Fruit fly (Drosophila melanogaster) whole organism, embryonic: ENCODE data around the gene Tmtc2.

Experiments
- Ada2b ChIP-seq: fragments of 200-800 bp; sonication (Bioruptor generic); IDR thresholded peaks from 2 replicates; pipeline ENCODE4 v1.3.6; 2022; ENCODE audit warnings: missing biosample characterization, missing genetic modification characterization
- Adf1 ChIP-seq: fragments of 200-800 bp; sonication (Bioruptor generic); IDR thresholded peaks from 2 replicates; pipeline ENCODE4 v1.3.6; 2022; ENCODE audit warnings: missing biosample characterization, missing genetic modification characterization
- Bgb ChIP-seq: fragments of 200-800 bp; sonication (Bioruptor generic); IDR thresholded peaks from 2 replicates; pipeline ENCODE4 v1.3.6; 2022; ENCODE audit warnings: missing biosample characterization, missing genetic modification characterization; ENCODE audit not compliant: partially characterized antibody
- CG11456 ChIP-seq: fragments of 200-800 bp; sonication (Bioruptor generic); IDR thresholded peaks from 3 replicates; pipeline ENCODE4 v1.3.6; 2022; ENCODE audit warnings: missing biosample characterization, missing genetic modification characterization
- CG11560 ChIP-seq: fragments of 200-800 bp; sonication (Bioruptor generic); IDR thresholded peaks from 3 replicates; pipeline ENCODE4 v1.3.6; 2022; ENCODE audit warnings: missing biosample characterization, missing genetic modification characterization
- CG11696 ChIP-seq: fragments of 200-800 bp; sonication (Bioruptor generic); IDR thresholded peaks from 2 replicates; pipeline ENCODE4 v1.3.6; 2022; ENCODE audit warnings: missing biosample characterization, missing genetic modification characterization
- CG12769 ChIP-seq: fragments of 200-800 bp; sonication (Bioruptor generic); optimal IDR thresholded peaks from 2 replicates; lab custom pipeline; 2019; ENCODE audit warnings: missing biosample characterization, mild to moderate bottlenecking, missing genetic modification characterization, moderate library complexity
- CG13424 ChIP-seq: fragments of 200-800 bp; sonication (Bioruptor generic); optimal IDR thresholded peaks from 2 replicates; lab custom pipeline; 2019; ENCODE audit warnings: missing biosample characterization, mild to moderate bottlenecking, missing genetic modification characterization, moderate library complexity
- CG17328 ChIP-seq: fragments of 200-800 bp; sonication (Bioruptor generic); IDR thresholded peaks from 2 replicates; pipeline ENCODE4 v1.3.6; 2022; ENCODE audit warnings: missing biosample characterization, missing genetic modification characterization
- CG17612 ChIP-seq: fragments of 200-800 bp; sonication (Bioruptor generic); IDR thresholded peaks from 2 replicates; pipeline ENCODE4 v1.3.6; 2022; ENCODE audit warnings: missing biosample characterization, missing genetic modification characterization
- CG18262 ChIP-seq: fragments of 200-800 bp; optimal IDR thresholded peaks from 3 replicates; lab custom pipeline; 2019; ENCODE audit warnings: missing biosample characterization, mild to moderate bottlenecking, missing genetic modification characterization, moderate library complexity
- CG30431 ChIP-seq: fragments of 200-800 bp; sonication (Bioruptor generic); optimal IDR thresholded peaks from 2 replicates; lab custom pipeline; 2017; ENCODE audit warnings: missing biosample characterization, missing genetic modification characterization
- CG31441 ChIP-seq: fragments of 200-800 bp; sonication (Bioruptor generic); IDR thresholded peaks from 2 replicates; pipeline ENCODE4 v1.3.6; 2022; ENCODE audit warnings: missing biosample characterization, missing genetic modification characterization
- CG33213 ChIP-seq: fragments of 200-800 bp; sonication (Bioruptor generic); optimal IDR thresholded peaks from 3 replicates; lab custom pipeline; 2016; ENCODE audit warnings: missing biosample characterization, missing genetic modification characterization
- CG42726 ChIP-seq: fragments of 200-800 bp; sonication (Bioruptor generic); IDR thresholded peaks from 2 replicates; pipeline ENCODE4 v1.3.6; 2022; ENCODE audit warnings: missing biosample characterization, missing genetic modification characterization; ENCODE audit not compliant: partially characterized antibody
- CG6683 ChIP-seq: fragments of 200-800 bp; sonication (Bioruptor generic); optimal IDR thresholded peaks from 2 replicates; lab custom pipeline; 2017; ENCODE audit warnings: missing biosample characterization, mild to moderate bottlenecking, missing genetic modification characterization, missing genetic modification reagents
- CG6791 ChIP-seq: fragments of 200-800 bp; sonication (Bioruptor generic); IDR thresholded peaks from 3 replicates; pipeline ENCODE4 v1.3.6; 2022; ENCODE audit warnings: missing biosample characterization, missing genetic modification characterization; ENCODE audit not compliant: partially characterized antibody
- CG8281 ChIP-seq: fragments of 200-800 bp; sonication (Bioruptor generic); optimal IDR thresholded peaks from 2 replicates; lab custom pipeline; 2018; ENCODE audit warnings: missing biosample characterization, mild to moderate bottlenecking, missing genetic modification characterization, moderate library complexity
- CG8290 ChIP-seq, 3 experiments: fragments of 200-800 bp; sonication (Bioruptor generic); optimal IDR thresholded peaks; 2 replicates each; lab custom pipeline; 2016 to 2019; ENCODE audit warnings: missing biosample characterization in 3 of 3, missing genetic modification characterization in 3 of 3, mild to moderate bottlenecking in 2 of 3, moderate library complexity in 1 of 3
- CG8359 ChIP-seq: fragments of 200-800 bp; sonication (Bioruptor generic); optimal IDR thresholded peaks from 2 replicates; lab custom pipeline; 2017; ENCODE audit warnings: missing biosample characterization, mild to moderate bottlenecking, missing genetic modification characterization, borderline replicate concordance
- CG9215 ChIP-seq: fragments of 200-800 bp; sonication (Bioruptor generic); IDR thresholded peaks from 2 replicates; pipeline ENCODE4 v1.3.6; 2022; ENCODE audit warnings: missing biosample characterization, missing genetic modification characterization
- CG9437 ChIP-seq: fragments of 200-800 bp; sonication (Bioruptor generic); optimal IDR thresholded peaks from 2 replicates; lab custom pipeline; 2018; ENCODE audit warnings: missing biosample characterization, mild to moderate bottlenecking, missing genetic modification characterization
- CG9609 ChIP-seq: fragments of 200-800 bp; sonication (Bioruptor generic); optimal IDR thresholded peaks from 3 replicates; lab custom pipeline; 2016; ENCODE audit warnings: missing biosample characterization, missing genetic modification characterization
- Ets65A ChIP-seq: fragments of 200-800 bp; sonication (Bioruptor generic); peaks from one replicate; lab custom pipeline; 2016; ENCODE audit warnings: missing biosample characterization, missing genetic modification characterization
- Gug ChIP-seq: fragments of 200-800 bp; sonication (Bioruptor generic); IDR thresholded peaks from 4 replicates; pipeline ENCODE4 v1.3.6; 2022; ENCODE audit warnings: missing biosample characterization, missing genetic modification characterization
- HLH4C ChIP-seq: fragments of 200-800 bp; sonication (Bioruptor generic); IDR thresholded peaks from 3 replicates; pipeline ENCODE4 v1.3.6; 2022; ENCODE audit warnings: missing biosample characterization, missing genetic modification characterization; ENCODE audit not compliant: partially characterized antibody
- HLH54F ChIP-seq: fragments of 200-800 bp; sonication (Bioruptor generic); optimal IDR thresholded peaks from 3 replicates; lab custom pipeline; 2016; ENCODE audit warnings: missing biosample characterization, missing genetic modification characterization
- HmgZ ChIP-seq: fragments of 200-800 bp; sonication (Bioruptor generic); optimal IDR thresholded peaks from 2 replicates; lab custom pipeline; 2018; ENCODE audit warnings: missing biosample characterization, mild to moderate bottlenecking, missing genetic modification characterization
- Hr39 ChIP-seq: fragments of >200 bp; optimal IDR thresholded peaks from 2 replicates; lab custom pipeline; 2017
- Hr51 ChIP-seq, 2 experiments: fragments of 200-800 bp; sonication (Bioruptor generic); optimal IDR thresholded peaks; 2 replicates in 1 of 2; 3 replicates in 1 of 2; lab custom pipeline; 2016 to 2018; ENCODE audit warnings: missing biosample characterization in 2 of 2, missing genetic modification characterization in 2 of 2, mild to moderate bottlenecking in 1 of 2, moderate library complexity in 1 of 2
- TFAM ChIP-seq: fragments of 200-800 bp; sonication (Bioruptor generic); optimal IDR thresholded peaks from 2 replicates; lab custom pipeline; 2017; ENCODE audit warnings: missing biosample characterization, missing genetic modification characterization, inconsistent platforms
- Taf1 ChIP-seq: fragments of 200-800 bp; sonication (Bioruptor generic); IDR thresholded peaks from 2 replicates; pipeline ENCODE4 v1.3.6; 2022; ENCODE audit warnings: missing biosample characterization, missing genetic modification characterization
- ab ChIP-seq: fragments of 200-800 bp; sonication (Bioruptor generic); optimal IDR thresholded peaks from 2 replicates; lab custom pipeline; 2016; ENCODE audit warnings: missing biosample characterization, missing genetic modification characterization
- az2 ChIP-seq: fragments of 200-800 bp; sonication (Bioruptor generic); optimal IDR thresholded peaks from 3 replicates; lab custom pipeline; 2016; ENCODE audit warnings: missing biosample characterization, missing genetic modification characterization
- bcd ChIP-seq: fragments of 200-800 bp; sonication (Bioruptor generic); optimal IDR thresholded peaks from 2 replicates; lab custom pipeline; 2017; ENCODE audit warnings: missing biosample characterization, mild to moderate bottlenecking, missing genetic modification characterization
- cato ChIP-seq: fragments of 200-800 bp; sonication (Bioruptor generic); optimal IDR thresholded peaks from 2 replicates; lab custom pipeline; 2016; ENCODE audit warnings: missing biosample characterization, missing genetic modification characterization, borderline replicate concordance
- croc ChIP-seq: fragments of 200-800 bp; sonication (Bioruptor generic); conservative IDR thresholded peaks from 3 replicates; pipeline ENCODE4 v1.3.6; 2022; ENCODE audit warnings: missing biosample characterization, missing genetic modification characterization
- dpn ChIP-seq, 2 experiments: fragments of 200-800 bp; sonication (Bioruptor generic); optimal IDR thresholded peaks; 3 replicates each; lab custom pipeline; 2016; ENCODE audit warnings: missing biosample characterization in 2 of 2, missing genetic modification characterization in 2 of 2
- esg ChIP-seq: fragments of 200-800 bp; sonication (Bioruptor generic); conservative IDR thresholded peaks from 2 replicates; pipeline ENCODE4 v1.3.6; 2022; ENCODE audit warnings: missing biosample characterization, missing genetic modification characterization
- gfzf ChIP-seq: fragments of 200-800 bp; sonication (Bioruptor generic); optimal IDR thresholded peaks from 2 replicates; lab custom pipeline; 2016; ENCODE audit warnings: missing biosample characterization, mild to moderate bottlenecking, missing genetic modification characterization, moderate library complexity
- grau ChIP-seq: fragments of 200-800 bp; optimal IDR thresholded peaks from 3 replicates; lab custom pipeline; 2019; ENCODE audit warnings: missing biosample characterization, mild to moderate bottlenecking, missing genetic modification characterization, moderate library complexity
- grn ChIP-seq: fragments of 200-800 bp; sonication (Bioruptor generic); optimal IDR thresholded peaks from 3 replicates; lab custom pipeline; 2017; ENCODE audit warnings: missing biosample characterization, missing genetic modification characterization
- inv ChIP-seq: fragments of 200-800 bp; sonication (Bioruptor generic); IDR thresholded peaks from 2 replicates; pipeline ENCODE4 v1.3.6; 2022; ENCODE audit warnings: missing biosample characterization, missing genetic modification characterization; ENCODE audit not compliant: partially characterized antibody
- peb ChIP-seq: fragments of 200-800 bp; sonication (Bioruptor generic); IDR thresholded peaks from 2 replicates; pipeline ENCODE4 v1.3.6; 2022; ENCODE audit warnings: missing biosample characterization, missing genetic modification characterization
- ranshi ChIP-seq: fragments of 200-800 bp; sonication (Bioruptor generic); IDR thresholded peaks from 2 replicates; pipeline ENCODE4 v1.3.6; 2022; ENCODE audit warnings: missing biosample characterization, missing genetic modification characterization
- rib ChIP-seq: fragments of 200-800 bp; sonication (Bioruptor generic); IDR thresholded peaks from 2 replicates; pipeline ENCODE4 v1.3.6; 2022; ENCODE audit warnings: missing biosample characterization, missing genetic modification characterization
- ro ChIP-seq: fragments of 200-800 bp; sonication (Bioruptor generic); IDR thresholded peaks from 2 replicates; pipeline ENCODE4 v1.3.6; 2022; ENCODE audit warnings: missing biosample characterization, missing genetic modification characterization
- sob ChIP-seq: fragments of 200-800 bp; sonication (Bioruptor generic); IDR thresholded peaks from 2 replicates; pipeline ENCODE4 v1.3.6; 2022; ENCODE audit warnings: missing biosample characterization, missing genetic modification characterization
- tna ChIP-seq: fragments of 200-800 bp; sonication (Bioruptor generic); IDR thresholded peaks from 2 replicates; pipeline ENCODE4 v1.3.6; 2022; ENCODE audit warnings: missing biosample characterization, missing genetic modification characterization; ENCODE audit not compliant: partially characterized antibody
- wek ChIP-seq: fragments of 200-800 bp; sonication (Bioruptor generic); optimal IDR thresholded peaks from 3 replicates; lab custom pipeline; 2018; ENCODE audit warnings: missing biosample characterization, mild to moderate bottlenecking, missing genetic modification characterization, moderate library complexity
- zen2 ChIP-seq: fragments of 200-800 bp; sonication (Bioruptor generic); IDR thresholded peaks from 3 replicates; pipeline ENCODE4 v1.3.6; 2022; ENCODE audit warnings: missing biosample characterization, missing genetic modification characterization; ENCODE audit not compliant: partially characterized antibody

The Tmtc2 gene

DNA sequence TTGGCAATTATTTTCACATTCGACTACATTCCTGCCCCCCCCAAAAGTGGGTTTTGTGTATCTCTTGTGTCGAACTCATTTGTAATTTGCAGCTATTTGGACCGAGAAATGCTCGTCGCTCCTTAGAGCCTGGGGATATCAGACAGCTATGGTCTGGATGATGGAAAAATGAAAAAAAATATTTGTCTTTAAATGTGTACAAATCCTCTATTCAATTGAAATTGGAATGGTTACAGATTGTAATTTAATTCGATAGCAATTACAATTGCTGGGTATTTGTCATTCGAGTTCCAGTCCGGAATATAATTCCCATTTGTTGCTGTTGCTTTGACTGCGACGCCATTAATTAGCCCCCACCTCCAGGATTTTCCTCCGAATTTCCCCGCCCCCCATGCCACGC, 32.8 kb upstream of the Tmtc2 start (continued):
- TF ChIP-seq CG8359 (GFP tag; lab: Kevin White, UChicago) (no peak), Bgb (GFP tag; lab: Robert Waterston, UW) (no peak), HmgZ (tag; lab: Kevin White, UChicago) (no peak), bcd (GFP tag; lab: Kevin White, UChicago) (peak; percentile 2), peb (GFP tag; lab: Robert Waterston, UW) (no peak), CG12769 (tag; lab: Kevin White, UChicago) (peak; percentile 75), ro (no peak), grn (GFP tag; lab: Kevin White, UChicago) (no peak), CG17328 (GFP tag; lab: Robert Waterston, UW) (peak; percentile 63), CG8290 (GFP tag; optimal IDR thresholded peaks at IDR 0.05; lab: Kevin White, UChicago) (no peak), CG8290 (tag; optimal IDR thresholded peaks at IDR 0.05; lab: Kevin White, UChicago) (peak in 1 of 2 experiments; percentile 33), cato (GFP tag; lab: Kevin White, UChicago) (no peak), TFAM (GFP tag; lab: Kevin White, UChicago) (no peak), tna (GFP tag; lab: Robert Waterston, UW) (no peak), CG11456 (0 out of 3 replicates have a peak, but pooled peaks have one; percentile 60), Gug (GFP tag; lab: Robert Waterston, UW) (0 out of 4 replicates have a peak, but pooled peaks have one; percentile 12), zen2 (GFP tag; lab: Robert Waterston, UW) (no peak), CG30431 (GFP tag; lab: Kevin White, UChicago) (no peak), inv (no peak), HLH4C (GFP tag; lab: Robert Waterston, UW) (no peak), CG17612 (GFP tag; lab: Robert Waterston, UW) (no peak), CG6683 (GFP tag; lab: Kevin White, UChicago) (no peak), grau (tag; lab: Kevin White, UChicago) (no peak), CG13424 (tag; lab: Kevin White, UChicago) (peak; percentile 9), Ada2b (peak; percentile 29; the same call in 1 of the 2 replicates), ab (GFP tag; lab: Kevin White, UChicago) (no peak), gfzf (GFP tag; lab: Kevin White, UChicago) (no peak), CG9437 (GFP tag; lab: Kevin White, UChicago) (peak; percentile 18), ranshi (GFP tag; lab: Robert Waterston, UW) (no peak), CG8281 (tag; lab: Kevin White, UChicago) (no peak), Ets65A (no peak), wek (GFP tag; lab: Kevin White, UChicago) (no peak), HLH54F (GFP tag; lab: Kevin White, UChicago) (no peak), Hr39 (lab: Kevin White, UChicago) (no peak), CG42726 (GFP tag; lab: Robert Waterston, UW) (no peak), sob (GFP tag; lab: Robert Waterston, UW) (no peak), az2 (GFP tag; lab: Kevin White, UChicago) (no peak), esg (GFP tag; lab: Robert Waterston, UW) (peak; percentile 60; the same call in 1 of the 2 replicates), Taf1 (GFP tag; lab: Robert Waterston, UW) (peak; percentile 26; the same call in 1 of the 2 replicates), CG33213 (GFP tag; lab: Kevin White, UChicago) (no peak), Adf1 (no peak), CG11696 (no peak), CG9215 (GFP tag; lab: Robert Waterston, UW) (peak; percentile 36), CG6791 (no peak), CG9609 (GFP tag; lab: Kevin White, UChicago) (peak; percentile 36), rib (GFP tag; lab: Robert Waterston, UW) (no peak), croc (peak; percentile 14; the same call in 1 of the 3 replicates), CG11560 (tag; lab: Robert Waterston, UW) (no peak), Hr51 (GFP tag; optimal IDR thresholded peaks at IDR 0.05; lab: Kevin White, UChicago) (no peak), CG18262 (tag; lab: Kevin White, UChicago) (no peak), CG31441 (GFP tag; lab: Robert Waterston, UW) (no peak), dpn (GFP tag; optimal IDR thresholded peaks at IDR 0.05; lab: Kevin White, UChicago) (no peak)
